Worm (Caenorhabditis elegans) whole organism, young adult: Measurements from ENCODE around the gene T04C10.3.

Source experiments
- D2030.7 ChIP-seq: fragments of 200-800 bp; sonication (Bioruptor generic); IDR thresholded peaks from 2 replicates; pipeline ENCODE4 v1.3.6; 2022; ENCODE audit warnings: missing genetic modification reagents, missing genetic modification characterization, missing compliant biosample characterization
- T26A5.8 ChIP-seq: sonication (generic microtip); optimal IDR thresholded peaks from 2 replicates; lab custom pipeline; 2016; ENCODE audit warnings: missing genetic modification characterization, missing compliant biosample characterization
- ama-1 ChIP-seq, 3 experiments: fragments of 150-350 bp in 1 of 3; sonication (generic microtip) in 2 of 3; optimal IDR thresholded peaks; 2 replicates each; lab custom pipeline; 2014 to 2018; ENCODE audit warnings: missing biosample characterization in 2 of 3, missing genetic modification characterization in 2 of 3, missing genetic modification reagents in 2 of 3
- attf-3 ChIP-seq: fragments of 200-800 bp; sonication (Bioruptor generic); conservative IDR thresholded peaks from 2 replicates; pipeline ENCODE4 v1.3.6; 2022; ENCODE audit warnings: missing genetic modification reagents, missing genetic modification characterization, missing compliant biosample characterization
- bed-2 ChIP-seq: fragments of 200-800 bp; sonication (Bioruptor generic); IDR thresholded peaks from 2 replicates; pipeline ENCODE4 v1.3.6; 2022; ENCODE audit warnings: missing genetic modification reagents, missing genetic modification characterization, missing compliant biosample characterization
- madf-6 ChIP-seq: fragments of 200-800 bp; sonication (Bioruptor generic); IDR thresholded peaks from 2 replicates; pipeline ENCODE4 v1.3.6; 2022; ENCODE audit warnings: missing genetic modification reagents, missing genetic modification characterization, missing compliant biosample characterization
- nhr-179 ChIP-seq: sonication (generic microtip); optimal IDR thresholded peaks from 2 replicates; lab custom pipeline; 2016; ENCODE audit warnings: mild to moderate bottlenecking, missing genetic modification characterization, missing compliant biosample characterization

- TF ChIP-seq D2030.7 (no peak), T26A5.8 (tag; lab: Kevin White, UChicago) (no peak), nhr-179 (tag; lab: Kevin White, UChicago) (no peak), ama-1 (optimal IDR thresholded peaks at IDR 0.05; lab: Kevin White, UChicago) (no peak), ama-1 (GFP tag; optimal IDR thresholded peaks at IDR 0.05; lab: Kevin White, UChicago) (no peak), attf-3 (GFP tag; lab: Robert Waterston, UW) (no peak), bed-2 (GFP tag; lab: Robert Waterston, UW) (no peak), madf-6 (no peak)
These were observed 1.2 kb downstream of the T04C10.3 start for ce11 chrX:14813398-14813797.
